Fruit fly (Drosophila melanogaster): ENCODE measurements around the gene CG11313.

CG11313 gene

dm6 chr3R:30746190-30746589 lies 15.2 kb upstream of the CG11313 start, which contains the start of gene Npc2h:
Gene Npc2h, minus strand, starts transcription at chr3R:30746290.
- TF ChIP-seq Snoo (tag; optimal IDR thresholded peaks at IDR 0.05), result no peak
- peak; percentile 4 for TF ChIP-seq CG14655 (GFP tag; optimal IDR thresholded peaks at IDR 0.05)

dm6 chr3R:30745104-30745503 lies 14.1 kb upstream of the CG11313 start, which contains the start of gene Npc2g:
Gene Npc2g, minus strand, starts transcription at chr3R:30745263.
- TF ChIP-seq EcR (GFP tag; optimal IDR thresholded peaks at IDR 0.05), result no peak
- no peak for TF ChIP-seq CG9948 (tag; optimal IDR thresholded peaks at IDR 0.05)
- TF ChIP-seq Pif1B (GFP tag; optimal IDR thresholded peaks at IDR 0.05), result no peak

- TF ChIP-seq fd96Ca (GFP tag; IDR thresholded peaks at IDR 0.05) (no peak), CG14655 (GFP tag; optimal IDR thresholded peaks at IDR 0.05) (no peak), CG13204 (GFP tag; optimal IDR thresholded peaks at IDR 0.05) (no peak), CG8301 (tag; optimal IDR thresholded peaks at IDR 0.05) (no peak), CG12605 (GFP tag; IDR thresholded peaks at IDR 0.05) (no peak), CG15710 (tag; optimal IDR thresholded peaks at IDR 0.05) (no peak)
These were observed 11.6 kb upstream of the CG11313 start, which contains the start of gene CG15543 for dm6 chr3R:30742580-30742979. Gene CG15543, plus strand, starts transcription at chr3R:30742880.

dm6 chr3R:30741371-30741770 lies 10.4 kb upstream of the CG11313 start:
- TF ChIP-seq rn (GFP tag; IDR thresholded peaks at IDR 0.05) (no peak), CG34367 (tag; optimal IDR thresholded peaks at IDR 0.05) (no peak), CG17806 (tag; optimal IDR thresholded peaks at IDR 0.05) (no peak), Ets98B (GFP tag; IDR thresholded peaks at IDR 0.05) (no peak), EcR (GFP tag; optimal IDR thresholded peaks at IDR 0.05) (no peak), CG32121 (GFP tag; IDR thresholded peaks at IDR 0.05) (no peak), Pif1A (GFP tag; optimal IDR thresholded peaks at IDR 0.05) (no peak), Snoo (tag; optimal IDR thresholded peaks at IDR 0.05) (no peak), Pif1B (GFP tag; optimal IDR thresholded peaks at IDR 0.05) (no peak), D1 (tag; optimal IDR thresholded peaks at IDR 0.05) (no peak), CG8159 (tag; optimal IDR thresholded peaks at IDR 0.05) (no peak), CG4496 (GFP tag; IDR thresholded peaks at IDR 0.05) (no peak), CG8301 (tag; optimal IDR thresholded peaks at IDR 0.05) (no peak), CG9948 (tag; optimal IDR thresholded peaks at IDR 0.05) (no peak), fd96Ca (GFP tag; IDR thresholded peaks at IDR 0.05) (no peak), CG15710 (tag; optimal IDR thresholded peaks at IDR 0.05) (no peak), gl (tag; optimal IDR thresholded peaks at IDR 0.05) (no peak), CG13204 (GFP tag; optimal IDR thresholded peaks at IDR 0.05) (no peak), CG10348 (GFP tag; IDR thresholded peaks at IDR 0.05) (no peak), CG12605 (GFP tag; IDR thresholded peaks at IDR 0.05) (no peak)

dm6 chr3R:30735047-30735446 lies 4.1 kb upstream of the CG11313 start:
- TF ChIP-seq Pif1B (GFP tag; optimal IDR thresholded peaks at IDR 0.05) (no peak), CG8301 (tag; optimal IDR thresholded peaks at IDR 0.05) (no peak), CG8159 (tag; optimal IDR thresholded peaks at IDR 0.05) (no peak), fd96Ca (GFP tag; IDR thresholded peaks at IDR 0.05) (no peak), CG10348 (GFP tag; IDR thresholded peaks at IDR 0.05) (no peak), Pif1A (GFP tag; optimal IDR thresholded peaks at IDR 0.05) (no peak), EcR (GFP tag; optimal IDR thresholded peaks at IDR 0.05) (no peak), CG9948 (tag; optimal IDR thresholded peaks at IDR 0.05) (no peak), Snoo (tag; optimal IDR thresholded peaks at IDR 0.05) (no peak), CG14655 (GFP tag; optimal IDR thresholded peaks at IDR 0.05) (no peak), CG32121 (GFP tag; IDR thresholded peaks at IDR 0.05) (no peak)

dm6 chr3R:30734576-30734975 lies 3.6 kb upstream of the CG11313 start:
- TF ChIP-seq CG17806 (tag; optimal IDR thresholded peaks at IDR 0.05) (no peak), CG14655 (GFP tag; optimal IDR thresholded peaks at IDR 0.05) (peak; percentile 4), CG8159 (tag; optimal IDR thresholded peaks at IDR 0.05) (peak; percentile 6), CG8301 (tag; optimal IDR thresholded peaks at IDR 0.05) (no peak)

- TF ChIP-seq CG13204 (GFP tag; optimal IDR thresholded peaks at IDR 0.05) (no peak), Pif1B (GFP tag; optimal IDR thresholded peaks at IDR 0.05) (no peak), EcR (GFP tag; optimal IDR thresholded peaks at IDR 0.05) (no peak), Pif1A (GFP tag; optimal IDR thresholded peaks at IDR 0.05) (no peak), gl (tag; optimal IDR thresholded peaks at IDR 0.05) (no peak), CG8301 (tag; optimal IDR thresholded peaks at IDR 0.05) (no peak), CG14655 (GFP tag; optimal IDR thresholded peaks at IDR 0.05) (no peak), CG8159 (tag; optimal IDR thresholded peaks at IDR 0.05) (no peak)
These were observed 2.1 kb upstream of the CG11313 start for dm6 chr3R:30733081-30733480.

dm6 chr3R:30729013-30729412 lies 2.0 kb downstream of the CG11313 start:
- no peak for TF ChIP-seq CG9948 (tag; optimal IDR thresholded peaks at IDR 0.05)
- TF ChIP-seq CG8159 (tag; optimal IDR thresholded peaks at IDR 0.05), result peak; percentile 42
- TF ChIP-seq Snoo (tag; optimal IDR thresholded peaks at IDR 0.05), result no peak

Data from whole organism, pupa.